Worm (Caenorhabditis elegans): ENCODE measurements around the gene T13C2.2.

The T13C2.2 gene

DNA sequence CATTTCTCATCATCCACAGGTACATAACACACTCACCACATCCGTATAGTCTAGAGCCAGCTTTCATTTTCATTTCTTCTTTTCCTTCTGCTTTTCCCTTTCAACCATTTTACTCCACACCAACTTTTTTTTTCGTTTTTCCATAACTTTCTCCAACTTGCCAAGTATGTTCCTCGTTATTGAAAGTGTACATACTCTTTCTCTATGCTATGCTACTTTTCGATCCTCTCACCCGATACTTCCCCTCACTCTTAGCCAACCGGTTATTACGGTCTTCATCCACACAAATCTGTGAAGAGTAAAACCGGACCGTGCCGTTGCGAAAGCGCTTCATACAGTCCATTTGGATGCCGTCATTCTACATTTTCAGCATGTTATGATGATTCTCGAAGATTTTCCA is at the start of gene T13C2.2:
TSS of gene T13C2.2 (plus strand) at position 301 of the 400 bp plus-strand sequence.
- TF ChIP-seq ceh-39 (tag; optimal IDR thresholded peaks at IDR 0.05), result no peak
- TF ChIP-seq nhr-237 (tag; optimal IDR thresholded peaks at IDR 0.05), result no peak
- TF ChIP-seq tbx-8 (GFP tag; optimal IDR thresholded peaks at IDR 0.05), result no peak
- no peak for TF ChIP-seq mep-1 (tag; optimal IDR thresholded peaks at IDR 0.05)
- no peak for TF ChIP-seq M03D4.4 (tag; optimal IDR thresholded peaks at IDR 0.05)

DNA sequence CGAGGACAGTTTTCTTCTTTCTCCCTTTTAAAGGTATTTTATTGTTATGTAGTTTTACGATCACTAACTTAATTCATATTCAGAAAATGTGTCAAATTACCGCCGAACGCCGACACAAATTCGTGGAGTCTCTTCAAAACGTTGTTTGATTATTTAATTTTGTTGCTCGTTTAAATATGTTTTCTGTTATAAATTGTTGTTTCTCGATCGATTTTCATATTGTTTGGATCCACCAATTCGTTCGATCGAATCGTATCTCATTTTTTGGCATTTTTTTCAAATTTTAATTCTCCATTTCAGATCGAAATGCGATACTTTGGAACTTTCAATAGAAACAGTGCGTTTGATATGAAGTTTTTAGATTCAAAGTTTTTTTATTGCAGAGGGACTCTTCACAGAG is 49.4 kb upstream of the T13C2.2 start, which contains the start of gene F41G3.6:
TSS of gene F41G3.6 (plus strand) at position 301 of the 400 bp plus-strand sequence.
- TF ChIP-seq elt-1 (tag; optimal IDR thresholded peaks at IDR 0.05; ENCODE audit: borderline replicate concordance, insufficient read depth) (no peak), ham-2 (GFP tag; optimal IDR thresholded peaks at IDR 0.05) (no peak), hlh-1 (tag; optimal IDR thresholded peaks at IDR 0.05) (no peak), tbx-8 (GFP tag; optimal IDR thresholded peaks at IDR 0.05) (no peak), sem-2 (GFP tag; optimal IDR thresholded peaks at IDR 0.05) (no peak), nhr-76 (tag; optimal IDR thresholded peaks at IDR 0.05) (no peak), snpc-4 (tag; optimal IDR thresholded peaks at IDR 0.05) (no peak)

DNA sequence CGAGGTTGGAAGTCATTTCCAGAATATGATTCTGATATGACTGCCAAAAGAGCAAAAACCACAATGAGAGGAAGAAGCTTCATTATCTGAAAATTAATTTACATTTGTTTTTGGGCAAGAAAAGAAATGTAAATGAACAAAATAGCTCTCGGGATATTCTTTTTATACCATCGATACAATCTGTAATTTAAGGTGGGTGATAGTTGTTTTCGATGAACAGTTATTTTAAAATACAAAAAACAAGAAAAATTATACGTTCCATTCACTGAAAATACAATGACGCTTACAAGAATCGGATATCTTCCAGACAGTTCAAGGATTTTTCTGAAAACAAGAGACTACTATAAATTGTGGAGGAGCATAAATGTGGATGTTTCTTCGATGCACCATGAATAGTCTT is 47.3 kb upstream of the T13C2.2 start, which contains the start of gene ins-15:
TSS of gene ins-15 (minus strand) at position 101 of the 400 bp plus-strand sequence.
- TF ChIP-seq M03D4.4 (tag; optimal IDR thresholded peaks at IDR 0.05) (no peak), sptf-1 (tag; optimal IDR thresholded peaks at IDR 0.05) (no peak), pha-4 (tag; optimal IDR thresholded peaks at IDR 0.05) (no peak), unc-39 (tag; optimal IDR thresholded peaks at IDR 0.05) (no peak)

DNA sequence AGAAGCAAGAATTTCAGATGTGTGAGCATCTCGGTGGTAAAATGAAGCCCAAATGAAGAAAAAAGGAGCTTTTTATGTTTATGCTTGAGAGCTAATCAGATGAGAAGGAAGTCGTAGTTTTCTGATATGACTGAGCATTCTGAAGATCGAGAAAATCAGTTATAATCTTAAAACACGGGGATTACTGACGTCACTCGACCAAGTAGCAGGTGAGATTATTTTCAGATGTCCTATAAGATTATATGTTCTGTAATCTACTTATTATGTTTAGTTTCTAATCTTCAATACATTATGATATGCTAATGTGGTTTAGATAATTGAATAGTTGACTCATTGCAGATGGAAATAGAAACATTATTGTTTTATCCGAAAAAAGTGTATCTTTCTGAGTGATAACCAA is 46.2 kb upstream of the T13C2.2 start, which contains the start of gene ins-14:
TSS of gene ins-14 (minus strand) at position 32 of the 400 bp plus-strand sequence.
- TF ChIP-seq hlh-1 (tag; optimal IDR thresholded peaks at IDR 0.05), result no peak
- no peak for TF ChIP-seq blmp-1 (tag; optimal IDR thresholded peaks at IDR 0.05)
- TF ChIP-seq unc-62 (GFP tag; optimal IDR thresholded peaks at IDR 0.05), result no peak
- TF ChIP-seq ham-2 (GFP tag; optimal IDR thresholded peaks at IDR 0.05), result no peak
- TF ChIP-seq lsy-2 (tag; optimal IDR thresholded peaks at IDR 0.05), result no peak
- no peak for TF ChIP-seq bed-3 (GFP tag; optimal IDR thresholded peaks at IDR 0.05)
- no peak for TF ChIP-seq cnd-1 (tag; optimal IDR thresholded peaks at IDR 0.05)
- TF ChIP-seq unc-39 (tag; optimal IDR thresholded peaks at IDR 0.05), result no peak
- no peak for TF ChIP-seq ceh-39 (tag; optimal IDR thresholded peaks at IDR 0.05)
- TF ChIP-seq zip-8 (tag; optimal IDR thresholded peaks at IDR 0.05), result no peak
- no peak for TF ChIP-seq sptf-1 (tag; optimal IDR thresholded peaks at IDR 0.05)
- no peak for TF ChIP-seq mab-5 (tag; optimal IDR thresholded peaks at IDR 0.05)
- no peak for TF ChIP-seq ztf-11 (tag; optimal IDR thresholded peaks at IDR 0.05)
- no peak for TF ChIP-seq flh-1 (GFP tag; optimal IDR thresholded peaks at IDR 0.05)
- no peak for TF ChIP-seq snpc-4 (tag; optimal IDR thresholded peaks at IDR 0.05)
- no peak for TF ChIP-seq mls-2 (tag; optimal IDR thresholded peaks at IDR 0.05)
- no peak for TF ChIP-seq elt-3 (tag; optimal IDR thresholded peaks at IDR 0.05)
- no peak for TF ChIP-seq unc-120 (tag; optimal IDR thresholded peaks at IDR 0.05; ENCODE audit: poor library complexity, severe bottlenecking)
- no peak for TF ChIP-seq M03D4.4 (tag; optimal IDR thresholded peaks at IDR 0.05)
- no peak for TF ChIP-seq ceh-83 (GFP tag; optimal IDR thresholded peaks at IDR 0.05)

DNA sequence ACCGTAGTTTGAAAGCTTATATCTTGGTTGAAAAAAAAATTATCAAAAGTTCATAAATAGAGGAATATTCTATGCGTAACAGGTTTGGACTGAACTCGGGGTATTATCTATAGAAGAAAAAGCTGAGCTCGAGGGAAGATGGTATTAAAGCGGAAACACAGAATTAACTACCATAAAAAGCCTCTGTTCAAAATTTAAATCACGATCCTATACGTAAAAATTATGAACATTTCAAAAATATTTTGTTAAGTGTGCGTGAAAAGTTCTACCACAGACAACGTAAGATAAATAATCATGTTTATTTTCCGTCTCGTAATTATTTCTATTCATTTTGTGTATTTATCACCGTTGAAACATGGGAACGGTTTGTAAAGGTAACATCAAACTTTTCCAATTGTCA is 45.6 kb upstream of the T13C2.2 start, which contains the start of gene F41G3.5:
TSS of gene F41G3.5 (plus strand) at position 301 of the 400 bp plus-strand sequence.
- TF ChIP-seq flh-1 (GFP tag; optimal IDR thresholded peaks at IDR 0.05) (no peak), nhr-76 (tag; optimal IDR thresholded peaks at IDR 0.05) (no peak), ceh-83 (GFP tag; optimal IDR thresholded peaks at IDR 0.05) (no peak), pha-4 (tag; optimal IDR thresholded peaks at IDR 0.05) (no peak), cnd-1 (tag; optimal IDR thresholded peaks at IDR 0.05) (no peak), mls-2 (tag; optimal IDR thresholded peaks at IDR 0.05) (no peak), tbx-8 (GFP tag; optimal IDR thresholded peaks at IDR 0.05) (no peak), bed-3 (GFP tag; optimal IDR thresholded peaks at IDR 0.05) (no peak), nhr-237 (tag; optimal IDR thresholded peaks at IDR 0.05) (no peak), lin-32 (GFP tag; optimal IDR thresholded peaks at IDR 0.05) (no peak), M03D4.4 (tag; optimal IDR thresholded peaks at IDR 0.05) (no peak), zip-8 (tag; optimal IDR thresholded peaks at IDR 0.05) (no peak), ztf-11 (tag; optimal IDR thresholded peaks at IDR 0.05) (no peak), snpc-4 (tag; optimal IDR thresholded peaks at IDR 0.05) (no peak)

DNA sequence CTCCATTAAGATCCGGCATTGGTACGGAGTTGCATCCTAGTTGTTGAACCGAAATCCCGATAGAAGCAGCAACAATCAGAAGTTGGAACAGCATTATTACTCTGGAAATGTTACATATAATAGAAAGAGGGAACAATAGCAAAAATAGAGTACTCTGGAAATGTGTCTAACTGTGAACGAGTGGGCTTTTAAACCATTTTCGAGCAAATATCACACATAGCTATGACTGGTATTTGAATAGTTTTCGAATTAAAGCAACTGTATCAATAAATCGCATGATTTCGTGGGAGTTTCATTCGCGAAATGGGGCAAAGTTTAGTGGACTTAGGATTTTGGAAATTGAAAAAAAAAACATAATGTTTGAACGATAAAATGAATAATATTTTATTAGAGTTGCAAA is 42.6 kb upstream of the T13C2.2 start, which contains the start of gene F41G3.10:
TSS of gene F41G3.10 (minus strand) at position 101 of the 400 bp plus-strand sequence.
- TF ChIP-seq ces-1 (GFP tag; optimal IDR thresholded peaks at IDR 0.05) (no peak), bed-3 (GFP tag; optimal IDR thresholded peaks at IDR 0.05) (no peak), M03D4.4 (tag; optimal IDR thresholded peaks at IDR 0.05) (no peak), mls-2 (tag; optimal IDR thresholded peaks at IDR 0.05) (no peak), sem-2 (GFP tag; optimal IDR thresholded peaks at IDR 0.05) (no peak), ceh-39 (tag; optimal IDR thresholded peaks at IDR 0.05) (no peak)

Data from whole organism, mixed stage, embryonic.